Worm (Caenorhabditis elegans) whole organism, L3 larva: ENCODE data around the gene DH11.2.

Source experiments
- nhr-237 ChIP-seq: fragments of 150-350 bp; optimal IDR thresholded peaks from 2 replicates; lab custom pipeline; 2014; ENCODE audit warnings: missing biosample characterization, missing genetic modification characterization
- nhr-77 ChIP-seq: fragments of 150-350 bp; optimal IDR thresholded peaks from 2 replicates; lab custom pipeline; 2014; ENCODE audit warnings: missing biosample characterization, missing genetic modification characterization
- skn-1 ChIP-seq: fragments of 150-350 bp; optimal IDR thresholded peaks from 2 replicates; lab custom pipeline; 2014; ENCODE audit warnings: missing biosample characterization, missing genetic modification characterization

ce11 chrII:8062334-8062791 lies 49.7 kb downstream of the DH11.2 start, which contains the start of gene ufd-2:
- TF ChIP-seq skn-1 = peak; percentile 77
- TF ChIP-seq nhr-237 (tag; lab: Kevin White, UChicago) = no peak
- TF ChIP-seq nhr-77 (tag; lab: Kevin White, UChicago) = no peak
